Worm (Caenorhabditis elegans) whole organism, L1 larva: Measurements from ENCODE around the gene F56D6.6.
A peak's percentile ranks its signal among the peaks of the same experiment; 100 is the strongest.

Experiments used
- C16A3.4 ChIP-seq: fragments of 150-350 bp; optimal IDR thresholded peaks from 2 replicates; lab custom pipeline; 2014; ENCODE audit warnings: missing biosample characterization, missing genetic modification characterization
- aha-1 ChIP-seq: fragments of 150-350 bp; optimal IDR thresholded peaks from 2 replicates; lab custom pipeline; 2014; ENCODE audit warnings: missing biosample characterization, missing genetic modification characterization
- alr-1 ChIP-seq: fragments of 200-800 bp; sonication (Bioruptor generic); optimal IDR thresholded peaks from 2 replicates; lab custom pipeline; 2018; ENCODE audit warnings: borderline replicate concordance, mild to moderate bottlenecking, missing genetic modification characterization, missing compliant biosample characterization
- ceh-90 ChIP-seq: sonication (generic microtip); optimal IDR thresholded peaks from 2 replicates; lab custom pipeline; 2016; ENCODE audit warnings: missing genetic modification characterization, missing compliant biosample characterization
- dpl-1 ChIP-seq, 3 experiments: fragments of 150-350 bp in 2 of 3; sonication (generic microtip) in 1 of 3; optimal IDR thresholded peaks; 2 replicates each; lab custom pipeline; 2014 to 2017; ENCODE audit warnings: missing biosample characterization in 3 of 3, missing genetic modification characterization in 3 of 3, missing genetic modification reagents in 3 of 3
- efl-3 ChIP-seq: fragments of 200-800 bp; sonication (Bioruptor generic); optimal IDR thresholded peaks from 2 replicates; lab custom pipeline; 2018; ENCODE audit warnings: mild to moderate bottlenecking, missing genetic modification characterization, missing compliant biosample characterization
- egl-13 ChIP-seq: sonication (generic microtip); optimal IDR thresholded peaks from 2 replicates; lab custom pipeline; 2016; ENCODE audit warnings: missing genotype, missing genetic modification reagents, missing genetic modification characterization, missing compliant biosample characterization
- elt-2 ChIP-seq: sonication (generic microtip); optimal IDR thresholded peaks from 2 replicates; lab custom pipeline; 2016; ENCODE audit warnings: missing genetic modification characterization, mild to moderate bottlenecking, inconsistent platforms, missing compliant biosample characterization, missing genetic modification reagents
- elt-3 ChIP-seq, 6 experiments: fragments of 150-350 bp in 1 of 6; sonication (generic microtip); optimal IDR thresholded peaks; 2 replicates each; lab custom pipeline; 2017 to 2018; ENCODE audit warnings: missing biosample characterization in 6 of 6, missing genetic modification characterization in 6 of 6, inconsistent platforms in 1 of 6
- jun-1 ChIP-seq: fragments of 150-350 bp; optimal IDR thresholded peaks from 2 replicates; lab custom pipeline; 2014; ENCODE audit warnings: missing biosample characterization, missing genetic modification reagents, missing genetic modification characterization
- lin-35 ChIP-seq, 2 experiments: fragments of 150-350 bp; optimal IDR thresholded peaks; 2 replicates each; lab custom pipeline; 2014; ENCODE audit warnings: missing biosample characterization in 2 of 2, missing genetic modification characterization in 2 of 2, missing genetic modification reagents in 2 of 2
- mep-1 ChIP-seq: fragments of 150-350 bp; optimal IDR thresholded peaks from 2 replicates; lab custom pipeline; 2014; ENCODE audit warnings: missing biosample characterization, missing genetic modification characterization
- nhr-20 ChIP-seq: sonication (generic microtip); optimal IDR thresholded peaks from 2 replicates; lab custom pipeline; 2016; ENCODE audit warnings: mild to moderate bottlenecking, missing genetic modification characterization, missing compliant biosample characterization
- nhr-28 ChIP-seq: fragments of 150-350 bp; optimal IDR thresholded peaks from 2 replicates; lab custom pipeline; 2014; ENCODE audit warnings: missing biosample characterization, missing genetic modification characterization
- nhr-47 ChIP-seq: sonication (generic microtip); optimal IDR thresholded peaks from 2 replicates; lab custom pipeline; 2016; ENCODE audit warnings: mild to moderate bottlenecking, missing genetic modification characterization, moderate library complexity, missing compliant biosample characterization
- nhr-76 ChIP-seq: sonication (generic microtip); optimal IDR thresholded peaks from 2 replicates; lab custom pipeline; 2017; ENCODE audit warnings: missing biosample characterization, missing genetic modification characterization
- nhr-84 ChIP-seq: sonication (generic microtip); optimal IDR thresholded peaks from 2 replicates; lab custom pipeline; 2017; ENCODE audit warnings: missing biosample characterization, missing genetic modification characterization
- nhr-85 ChIP-seq: sonication (generic microtip); peaks from one replicate; lab custom pipeline; 2016; ENCODE audit warnings: missing genetic modification characterization, inconsistent platforms, missing compliant biosample characterization
- nhr-90 ChIP-seq: sonication (generic microtip); optimal IDR thresholded peaks from 2 replicates; lab custom pipeline; 2016; ENCODE audit warnings: mild to moderate bottlenecking, missing genetic modification characterization, missing compliant biosample characterization; ENCODE audit not compliant: poor library complexity
- pag-3 ChIP-seq: sonication (generic microtip); optimal IDR thresholded peaks from 2 replicates; lab custom pipeline; 2017; ENCODE audit warnings: missing genetic modification characterization, mild to moderate bottlenecking, missing compliant biosample characterization, antibody characterized with exemption, borderline replicate concordance; ENCODE audit not compliant: insufficient read depth
- pqm-1 ChIP-seq: sonication (generic microtip); optimal IDR thresholded peaks from 3 replicates; lab custom pipeline; 2017; ENCODE audit warnings: missing biosample characterization, missing genetic modification characterization
- snu-23 ChIP-seq: sonication (generic microtip); optimal IDR thresholded peaks from 2 replicates; lab custom pipeline; 2016; ENCODE audit warnings: missing genetic modification characterization, missing compliant biosample characterization
- sup-37 ChIP-seq: fragments of 200-800 bp; sonication (Bioruptor generic); optimal IDR thresholded peaks from 2 replicates; lab custom pipeline; 2018; ENCODE audit warnings: mild to moderate bottlenecking, missing genetic modification characterization, missing compliant biosample characterization
- swsn-7 ChIP-seq: sonication (generic microtip); optimal IDR thresholded peaks from 2 replicates; lab custom pipeline; 2016; ENCODE audit warnings: missing genetic modification characterization, missing compliant biosample characterization

F56D6.6 gene

DNA sequence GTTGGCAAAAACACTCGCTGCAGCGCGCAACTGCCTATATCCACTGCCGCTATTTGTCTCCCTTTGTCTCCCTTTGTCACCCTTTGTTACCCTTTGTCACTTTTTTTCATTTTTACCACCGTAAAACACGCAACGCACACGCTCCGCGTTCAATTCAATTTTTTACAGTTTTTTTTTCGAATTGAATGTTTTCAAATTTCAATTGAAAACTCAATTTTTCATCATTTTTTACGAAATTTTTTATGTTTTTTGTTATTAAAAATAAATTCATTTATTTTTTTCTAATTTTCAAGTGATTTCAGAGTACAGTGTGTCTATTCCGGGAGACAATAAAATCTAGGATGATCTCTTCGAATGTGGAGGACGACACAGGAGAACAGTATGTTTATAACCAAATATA is 39.9 kb downstream of the F56D6.6 start, which contains the start of gene Y46C8AL.11:
Gene Y46C8AL.11, plus strand, starts transcription at position 301 of the 400 bp plus-strand sequence.
- TF ChIP-seq alr-1 (tag; lab: Kevin White, UChicago) = no peak
- no peak for TF ChIP-seq nhr-84 (tag; lab: Kevin White, UChicago)
- TF ChIP-seq aha-1 (tag; lab: Kevin White, UChicago) = no peak
- no peak for TF ChIP-seq snu-23 (GFP tag; lab: Kevin White, UChicago)
- TF ChIP-seq pag-3 (tag; lab: Kevin White, UChicago) = no peak
- no peak for TF ChIP-seq nhr-76 (tag; lab: Kevin White, UChicago)

DNA sequence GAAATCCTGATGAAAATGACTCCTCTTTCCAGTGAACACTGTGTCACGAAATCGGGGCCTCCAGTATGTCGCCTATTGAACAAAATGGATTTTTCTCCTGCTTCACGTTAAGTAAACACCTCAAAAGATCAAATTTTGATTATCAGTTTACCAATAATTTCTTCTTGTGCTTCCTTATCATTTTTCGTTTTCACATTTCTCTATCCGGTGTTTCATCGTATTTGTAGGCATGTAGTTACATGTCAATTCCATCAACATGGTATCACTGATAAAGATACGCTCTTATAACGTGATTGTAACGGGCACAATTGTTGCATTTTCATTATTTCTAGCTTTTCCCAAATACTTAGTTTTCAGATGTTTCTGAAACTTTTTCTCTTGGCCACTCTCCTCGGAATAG is 41.4 kb downstream of the F56D6.6 start, which contains the start of gene clec-72:
Gene clec-72, plus strand, starts transcription at position 358 of the 400 bp plus-strand sequence.
- TF ChIP-seq nhr-47 (tag; lab: Kevin White, UChicago) = no peak
- TF ChIP-seq nhr-85 = no peak
- TF ChIP-seq efl-3 (GFP tag; lab: Kevin White, UChicago) = no peak
- no peak for TF ChIP-seq C16A3.4 (tag; lab: Kevin White, UChicago)
- TF ChIP-seq nhr-28 = no peak
- no peak for TF ChIP-seq egl-13
- TF ChIP-seq swsn-7 (tag; lab: Kevin White, UChicago) = no peak
- no peak for TF ChIP-seq elt-3 (tag; optimal IDR thresholded peaks at IDR 0.05; lab: Kevin White, UChicago)
- peak; percentile 78 for TF ChIP-seq pqm-1
- TF ChIP-seq lin-35 (GFP tag; optimal IDR thresholded peaks at IDR 0.05; lab: Kevin White, UChicago) = peak in 1 of 2 experiments; percentile 10
- TF ChIP-seq mep-1 (tag; lab: Kevin White, UChicago) = no peak
- no peak for TF ChIP-seq dpl-1 (GFP tag; optimal IDR thresholded peaks at IDR 0.05; lab: Kevin White, UChicago)
- TF ChIP-seq jun-1 = peak; percentile 78
- no peak for TF ChIP-seq nhr-90 (tag; lab: Kevin White, UChicago)
- no peak for TF ChIP-seq sup-37 (GFP tag; lab: Kevin White, UChicago)
- TF ChIP-seq nhr-20 (tag; lab: Kevin White, UChicago) = peak; percentile 13
- no peak for TF ChIP-seq ceh-90 (tag; lab: Kevin White, UChicago)
- peak; percentile 98 for TF ChIP-seq elt-2 (tag; lab: Kevin White, UChicago)
- no peak for TF ChIP-seq nhr-76 (tag; lab: Kevin White, UChicago)
